Worm (Caenorhabditis elegans) whole organism, midembryonic: ENCODE measurements around the gene col-14.

Experiments
- cog-1 ChIP-seq: sonication (generic microtip); optimal IDR thresholded peaks from 2 replicates; lab custom pipeline; 2016; ENCODE audit warnings: missing genetic modification characterization, missing compliant biosample characterization
- ztf-29 ChIP-seq: fragments of 200-800 bp; sonication (Bioruptor generic); IDR thresholded peaks from 2 replicates; pipeline ENCODE4 v1.3.6; 2022; ENCODE audit warnings: missing genetic modification reagents, missing genetic modification characterization, missing compliant biosample characterization

DNA sequence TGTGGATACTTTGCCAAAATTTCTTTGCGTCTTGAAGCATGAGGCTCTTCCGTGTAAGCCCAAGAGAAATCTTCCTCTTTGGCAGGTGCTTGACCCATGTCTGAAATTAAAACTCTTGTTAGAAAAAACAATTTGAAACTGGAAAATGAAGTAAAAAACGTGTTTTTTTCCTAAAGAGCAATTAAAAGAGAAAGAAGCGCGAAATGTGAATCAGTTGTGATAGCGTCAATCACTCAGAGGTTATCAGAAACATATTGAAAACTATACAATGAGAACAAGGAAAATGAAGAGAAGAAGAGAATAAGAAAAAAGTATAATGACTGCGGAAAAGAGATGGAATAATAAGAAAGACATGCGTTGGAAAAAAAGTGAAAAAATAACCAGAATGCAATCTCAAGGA is 46.4 kb upstream of the col-14 start, which contains the start of gene F33D4.4:
- TF ChIP-seq ztf-29, result no peak
- TF ChIP-seq cog-1 (tag; lab: Kevin White, UChicago), result no peak
